Worm (Caenorhabditis elegans) whole organism, L4 larva: Measurements from ENCODE around the gene C04G6.11.

ENCODE experiments used
- D1046.2 ChIP-seq: fragments of 200-800 bp; sonication (Bioruptor generic); IDR thresholded peaks from 2 replicates; pipeline ENCODE4 v1.3.6; 2022; ENCODE audit warnings: missing genetic modification characterization, missing compliant biosample characterization
- F10B5.3 ChIP-seq: sonication (generic microtip); optimal IDR thresholded peaks from 2 replicates; lab custom pipeline; 2016; ENCODE audit warnings: mild to moderate bottlenecking, missing genetic modification characterization, missing compliant biosample characterization
- F37D6.2 ChIP-seq: sonication (generic microtip); optimal IDR thresholded peaks from 2 replicates; lab custom pipeline; 2016; ENCODE audit warnings: mild to moderate bottlenecking, missing genetic modification characterization, missing compliant biosample characterization
- F49E8.2 ChIP-seq: sonication (generic microtip); optimal IDR thresholded peaks from 2 replicates; lab custom pipeline; 2016; ENCODE audit warnings: missing compliant biosample characterization, mild to moderate bottlenecking, missing genetic modification characterization, borderline replicate concordance
- R02D3.7 ChIP-seq: fragments of 150-350 bp; sonication (generic microtip); optimal IDR thresholded peaks from 3 replicates; lab custom pipeline; 2014; ENCODE audit warnings: missing biosample characterization, missing genetic modification characterization
- Y48G9A.11 ChIP-seq: fragments of 200-800 bp; sonication (Bioruptor generic); IDR thresholded peaks from 2 replicates; pipeline ENCODE4 v1.3.6; 2022; ENCODE audit warnings: missing genetic modification reagents, missing genetic modification characterization, missing compliant biosample characterization
- Y5F2A.4 ChIP-seq: fragments of 200-800 bp; sonication (Bioruptor generic); optimal IDR thresholded peaks from 2 replicates; lab custom pipeline; 2018; ENCODE audit warnings: mild to moderate bottlenecking, missing genetic modification characterization, missing compliant biosample characterization
- ZK337.2 ChIP-seq: fragments of 200-800 bp; sonication (Bioruptor generic); IDR thresholded peaks from 2 replicates; pipeline ENCODE4 v1.3.6; 2022; ENCODE audit warnings: missing genetic modification reagents, missing genetic modification characterization, missing compliant biosample characterization
- ZK546.5 ChIP-seq, 2 experiments: sonication (generic microtip); optimal IDR thresholded peaks; 2 replicates each; lab custom pipeline; 2017; ENCODE audit warnings: missing biosample characterization in 2 of 2, missing genetic modification characterization in 2 of 2
- aha-1 ChIP-seq: fragments of 150-350 bp; peaks from one replicate; lab custom pipeline; 2014; ENCODE audit warnings: missing biosample characterization, missing genetic modification characterization
- ama-1 ChIP-seq: fragments of 150-350 bp; optimal IDR thresholded peaks from 2 replicates; lab custom pipeline; 2014; ENCODE audit warnings: inconsistent platforms, mixed read lengths
- arid-1 ChIP-seq: fragments of 200-800 bp; sonication (Bioruptor generic); conservative IDR thresholded peaks from 2 replicates; pipeline ENCODE4 v1.3.6; 2022; ENCODE audit warnings: missing genetic modification reagents, missing genetic modification characterization, missing compliant biosample characterization
- ceh-20 ChIP-seq: fragments of 200-800 bp; sonication (Bioruptor generic); IDR thresholded peaks from 2 replicates; pipeline ENCODE4 v1.3.6; 2022; ENCODE audit warnings: missing genetic modification reagents, missing genetic modification characterization, missing compliant biosample characterization
- ceh-44 ChIP-seq: fragments of 200-800 bp; sonication (Bioruptor generic); IDR thresholded peaks from 2 replicates; pipeline ENCODE4 v1.3.6; 2022; ENCODE audit warnings: missing genetic modification reagents, missing genetic modification characterization, missing compliant biosample characterization
- ceh-62 ChIP-seq: sonication (generic microtip); optimal IDR thresholded peaks from 2 replicates; lab custom pipeline; 2017; ENCODE audit warnings: missing biosample characterization, missing genetic modification characterization
- dmd-6 ChIP-seq: fragments of 200-800 bp; sonication (Bioruptor generic); IDR thresholded peaks from 2 replicates; pipeline ENCODE4 v1.3.6; 2022; ENCODE audit warnings: missing genetic modification reagents, missing genetic modification characterization, missing compliant biosample characterization
- dmd-8 ChIP-seq: fragments of 200-800 bp; sonication (Bioruptor generic); IDR thresholded peaks from 2 replicates; pipeline ENCODE4 v1.3.6; 2022; ENCODE audit warnings: missing genetic modification characterization, missing compliant biosample characterization
- dmd-9 ChIP-seq: fragments of 200-800 bp; sonication (Bioruptor generic); IDR thresholded peaks from 2 replicates; pipeline ENCODE4 v1.3.6; 2022; ENCODE audit warnings: missing genetic modification reagents, missing genetic modification characterization, missing compliant biosample characterization
- egl-43 ChIP-seq: fragments of 200-800 bp; sonication (Bioruptor generic); IDR thresholded peaks from 2 replicates; pipeline ENCODE4 v1.3.6; 2022; ENCODE audit warnings: missing genetic modification reagents, missing genetic modification characterization, missing compliant biosample characterization
- fos-1 ChIP-seq: fragments of 150-350 bp; optimal IDR thresholded peaks from 2 replicates; lab custom pipeline; 2014; ENCODE audit warnings: missing biosample characterization, missing genetic modification characterization
- lim-7 ChIP-seq: fragments of 200-800 bp; sonication (Bioruptor generic); IDR thresholded peaks from 2 replicates; pipeline ENCODE4 v1.3.6; 2022; ENCODE audit warnings: missing genetic modification characterization, missing compliant biosample characterization
- lin-13 ChIP-seq: fragments of 150-350 bp; optimal IDR thresholded peaks from 2 replicates; lab custom pipeline; 2014; ENCODE audit warnings: missing biosample characterization, missing genetic modification reagents, missing genetic modification characterization
- lin-15B ChIP-seq: fragments of 150-350 bp; sonication (generic microtip); optimal IDR thresholded peaks from 3 replicates; lab custom pipeline; 2014; ENCODE audit warnings: missing biosample characterization, missing genetic modification characterization
- lin-29 ChIP-seq: fragments of 200-800 bp; sonication (Bioruptor generic); IDR thresholded peaks from 2 replicates; pipeline ENCODE4 v1.3.6; 2022; ENCODE audit warnings: missing genetic modification reagents, missing genetic modification characterization, missing compliant biosample characterization
- lin-39 ChIP-seq: fragments of 150-350 bp; optimal IDR thresholded peaks from 2 replicates; lab custom pipeline; 2014; ENCODE audit warnings: missing biosample characterization, missing genetic modification reagents, missing genetic modification characterization
- lir-3 ChIP-seq: sonication (generic microtip); optimal IDR thresholded peaks from 2 replicates; lab custom pipeline; 2016; ENCODE audit warnings: mild to moderate bottlenecking, missing genetic modification characterization, missing compliant biosample characterization
- lsy-2 ChIP-seq, 2 experiments: fragments of 150-350 bp in 1 of 2; sonication (generic microtip) in 1 of 2; optimal IDR thresholded peaks; 2 replicates each; lab custom pipeline; 2014 to 2017; ENCODE audit warnings: missing biosample characterization in 2 of 2, missing genetic modification characterization in 2 of 2
- mep-1 ChIP-seq: fragments of 150-350 bp; sonication (generic microtip); optimal IDR thresholded peaks from 3 replicates; lab custom pipeline; 2014; ENCODE audit warnings: missing biosample characterization, missing genetic modification characterization
- mes-2 ChIP-seq: sonication (generic microtip); optimal IDR thresholded peaks from 2 replicates; lab custom pipeline; 2016; ENCODE audit warnings: missing genotype, mild to moderate bottlenecking, missing genetic modification characterization, missing compliant biosample characterization; ENCODE audit not compliant: poor library complexity, severe bottlenecking
- mxl-2 ChIP-seq: fragments of 200-800 bp; sonication (Bioruptor generic); conservative IDR thresholded peaks from 2 replicates; pipeline ENCODE4 v1.3.6; 2022; ENCODE audit warnings: missing genetic modification reagents, missing genetic modification characterization, missing compliant biosample characterization
- mxl-3 ChIP-seq: fragments of 200-800 bp; sonication (Bioruptor generic); optimal IDR thresholded peaks from 2 replicates; lab custom pipeline; 2018; ENCODE audit warnings: mild to moderate bottlenecking, missing genetic modification characterization, missing compliant biosample characterization
- php-3 ChIP-seq: fragments of 200-800 bp; sonication (Bioruptor generic); IDR thresholded peaks from 2 replicates; pipeline ENCODE4 v1.3.6; 2022; ENCODE audit warnings: missing genetic modification reagents, missing genetic modification characterization, missing compliant biosample characterization
- pqm-1 ChIP-seq: sonication (generic microtip); optimal IDR thresholded peaks from 2 replicates; lab custom pipeline; 2017; ENCODE audit warnings: missing biosample characterization, missing genetic modification characterization
- rbr-2 ChIP-seq: sonication (generic microtip); optimal IDR thresholded peaks from 2 replicates; lab custom pipeline; 2016; ENCODE audit warnings: missing genotype, missing genetic modification characterization, missing compliant biosample characterization
- sdz-12 ChIP-seq: fragments of 200-800 bp; sonication (Bioruptor generic); optimal IDR thresholded peaks from 2 replicates; lab custom pipeline; 2018; ENCODE audit warnings: mild to moderate bottlenecking, missing genetic modification characterization, missing compliant biosample characterization
- snpc-4 ChIP-seq: fragments of 150-350 bp; optimal IDR thresholded peaks from 2 replicates; lab custom pipeline; 2014; ENCODE audit warnings: missing biosample characterization, missing genetic modification characterization
- tag-97 ChIP-seq: fragments of 200-800 bp; sonication (Bioruptor generic); IDR thresholded peaks from 2 replicates; pipeline ENCODE4 v1.3.6; 2022; ENCODE audit warnings: missing genetic modification characterization, missing compliant biosample characterization
- unc-39 ChIP-seq: sonication (generic microtip); optimal IDR thresholded peaks from 2 replicates; lab custom pipeline; 2017; ENCODE audit warnings: missing biosample characterization, missing genetic modification characterization
- unc-62 ChIP-seq, 3 experiments: fragments of 150-350 bp in 1 of 3; sonication (generic microtip); optimal IDR thresholded peaks in 2 of 3; peaks in 1 of 3; 1 replicate in 1 of 3; 2 replicates in 2 of 3; lab custom pipeline; 2014 to 2017; ENCODE audit warnings: missing biosample characterization in 3 of 3, missing genetic modification characterization in 3 of 3, missing genetic modification reagents in 3 of 3, missing genotype in 1 of 3
- zag-1 ChIP-seq: fragments of 150-350 bp; optimal IDR thresholded peaks from 2 replicates; lab custom pipeline; 2014; ENCODE audit warnings: missing biosample characterization, missing genetic modification characterization
- zfp-2 ChIP-seq: sonication (generic microtip); optimal IDR thresholded peaks from 2 replicates; lab custom pipeline; 2016; ENCODE audit warnings: mild to moderate bottlenecking, missing genetic modification characterization, missing compliant biosample characterization
- zip-11 ChIP-seq: fragments of 200-800 bp; sonication (Bioruptor generic); IDR thresholded peaks from 2 replicates; pipeline ENCODE4 v1.3.6; 2022; ENCODE audit warnings: missing genetic modification characterization, missing compliant biosample characterization
- zip-2 ChIP-seq: fragments of 150-350 bp; optimal IDR thresholded peaks from 2 replicates; lab custom pipeline; 2014; ENCODE audit warnings: missing biosample characterization, missing genetic modification characterization
- ztf-7 ChIP-seq: fragments of 150-350 bp; optimal IDR thresholded peaks from 2 replicates; lab custom pipeline; 2014; ENCODE audit warnings: missing biosample characterization, missing genetic modification characterization

C04G6.11 gene

DNA sequence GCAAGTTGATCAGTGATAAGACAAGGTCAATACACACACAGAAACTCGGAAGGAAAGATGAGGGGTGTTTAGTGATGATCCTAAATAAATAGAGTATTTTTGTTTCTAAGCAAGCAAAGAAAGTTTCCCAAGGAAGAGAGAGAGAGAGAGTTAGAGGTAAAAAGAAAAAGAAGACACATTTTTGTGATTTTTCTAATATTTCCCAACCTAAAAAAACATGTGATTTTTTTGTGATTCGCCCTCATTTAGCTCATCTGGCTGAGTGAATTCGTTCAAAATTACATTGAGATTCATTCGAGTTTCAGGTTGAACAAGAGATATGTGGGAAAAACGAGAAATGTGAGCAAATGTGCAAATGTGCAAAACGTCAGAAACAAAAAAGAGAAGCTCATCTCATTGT, 47.2 kb upstream of the C04G6.11 start, which contains the start of gene srb-16:
srb-16 (minus strand) TSS at position 101 of the 400 bp plus-strand sequence.
- TF ChIP-seq arid-1 (GFP tag; lab: Robert Waterston, UW) (no peak), mes-2 (tag; lab: Kevin White, UChicago) (no peak), lin-15B (tag; lab: Kevin White, UChicago) (no peak), lim-7 (GFP tag; lab: Robert Waterston, UW) (no peak), php-3 (GFP tag; lab: Robert Waterston, UW) (no peak), snpc-4 (tag; lab: Kevin White, UChicago) (no peak), F10B5.3 (tag; lab: Kevin White, UChicago) (no peak), egl-43 (no peak), fos-1 (tag; lab: Kevin White, UChicago) (no peak), dmd-9 (GFP tag; lab: Robert Waterston, UW) (no peak), tag-97 (no peak), R02D3.7 (tag; lab: Kevin White, UChicago) (no peak), lir-3 (tag; lab: Kevin White, UChicago) (no peak), zip-2 (tag; lab: Kevin White, UChicago) (no peak)
- TF ChIP-seq, all 104 proteins: peak for 0

DNA sequence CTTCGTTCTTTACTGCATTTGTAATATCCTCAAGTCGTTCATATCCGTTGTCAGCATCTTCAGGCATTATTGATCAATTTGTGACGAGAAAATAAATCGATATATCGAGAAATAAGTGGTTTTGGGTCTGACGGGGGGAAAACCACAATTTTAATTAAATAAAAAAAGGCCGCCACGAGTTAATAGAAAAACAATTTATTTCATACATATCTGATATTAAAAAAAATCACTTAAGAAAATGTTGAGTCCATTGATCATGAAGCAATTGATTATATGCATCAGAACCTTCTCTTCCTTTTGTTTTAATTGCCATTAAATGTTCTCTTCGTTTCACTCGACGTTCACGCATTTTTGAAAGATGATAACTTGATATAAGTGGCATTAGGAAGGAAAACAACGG, 44.7 kb upstream of the C04G6.11 start, which contains the start of gene F58A6.5:
F58A6.5 (minus strand) TSS at position 101 of the 400 bp plus-strand sequence.
- TF ChIP-seq ama-1 (lab: Kevin White, UChicago), result no peak
- no peak for TF ChIP-seq unc-62 (GFP tag; optimal IDR thresholded peaks at IDR 0.05 in 1 of 2; lab: Kevin White, UChicago)
- TF ChIP-seq unc-62 (tag; optimal IDR thresholded peaks at IDR 0.05; lab: Kevin White, UChicago), result no peak
- TF ChIP-seq ceh-20 (GFP tag; lab: Robert Waterston, UW), result no peak
- no peak for TF ChIP-seq lin-29 (GFP tag; lab: Robert Waterston, UW)
- TF ChIP-seq zip-11, result no peak

DNA sequence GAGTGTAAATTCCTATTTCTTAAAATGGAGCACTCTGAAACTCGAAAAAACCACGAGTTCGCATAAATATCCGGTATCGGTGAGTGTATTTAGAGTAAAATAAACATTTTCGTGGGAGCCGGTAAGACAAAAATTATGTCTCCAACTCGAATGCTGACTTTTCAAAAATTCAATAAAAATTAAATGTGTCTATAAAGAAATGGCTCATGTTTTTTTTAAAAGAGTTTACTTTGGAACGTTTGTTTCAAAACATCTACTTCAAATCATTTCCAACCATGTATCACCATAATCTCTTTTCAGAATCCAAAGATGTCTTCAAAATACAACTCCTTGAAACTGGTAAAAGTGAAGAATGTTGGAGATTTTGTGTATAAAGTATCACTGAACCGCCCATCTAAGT, 39.0 kb upstream of the C04G6.11 start, which contains the start of gene F58A6.1:
F58A6.1 (plus strand) TSS at position 301 of the 400 bp plus-strand sequence.
- TF ChIP-seq lin-13 (GFP tag; lab: Kevin White, UChicago) (no peak), F37D6.2 (tag; lab: Kevin White, UChicago) (no peak), Y48G9A.11 (GFP tag; lab: Robert Waterston, UW) (no peak), mxl-2 (GFP tag; lab: Robert Waterston, UW) (no peak), lsy-2 (tag; optimal IDR thresholded peaks at IDR 0.05; lab: Kevin White, UChicago) (no peak), ZK337.2 (GFP tag; lab: Robert Waterston, UW) (no peak), F49E8.2 (tag; lab: Kevin White, UChicago) (no peak), ceh-62 (tag; lab: Kevin White, UChicago) (no peak), D1046.2 (GFP tag; lab: Robert Waterston, UW) (no peak), sdz-12 (GFP tag; lab: Kevin White, UChicago) (no peak), unc-62 (GFP tag; optimal IDR thresholded peaks at IDR 0.05 in 1 of 2; lab: Kevin White, UChicago) (no peak), unc-62 (tag; optimal IDR thresholded peaks at IDR 0.05; lab: Kevin White, UChicago) (no peak), ZK546.5 (tag; optimal IDR thresholded peaks at IDR 0.05; lab: Kevin White, UChicago) (no peak), zip-11 (no peak), dmd-6 (GFP tag; lab: Robert Waterston, UW) (no peak)
- TF ChIP-seq, all 104 proteins: peak for 0

DNA sequence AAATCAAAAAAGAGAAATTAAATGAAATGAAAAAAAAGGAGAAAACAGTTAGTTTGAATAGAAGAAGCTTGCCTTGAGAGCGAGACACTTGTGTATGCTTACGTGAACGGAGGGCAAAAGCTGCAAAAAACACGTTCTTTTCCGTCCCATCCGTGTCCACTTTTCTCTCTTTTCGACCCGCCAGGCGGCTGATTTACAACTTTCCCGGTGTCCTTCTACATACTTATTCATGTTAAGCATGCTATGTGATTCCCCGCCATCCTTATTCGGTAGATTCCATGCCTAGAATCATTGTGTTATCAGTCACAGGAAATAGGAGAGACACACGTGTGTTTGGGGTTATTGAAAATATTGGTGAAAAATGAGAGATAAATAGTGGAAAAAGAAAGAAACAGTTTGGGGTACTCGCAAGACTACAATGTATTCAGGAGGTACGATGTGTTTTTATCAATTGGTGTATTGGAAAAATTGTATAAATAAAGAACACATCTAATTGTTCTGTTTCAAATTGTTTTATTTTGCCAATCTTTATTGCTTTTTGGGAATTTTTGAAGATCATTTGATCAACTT, 38.4 kb upstream of the C04G6.11 start, which contains the start of gene nas-29:
nas-29 (minus strand) TSS at position 92 of the 570 bp plus-strand sequence.
- TF ChIP-seq rbr-2 (tag; lab: Kevin White, UChicago) (no peak), egl-43 (no peak), unc-39 (tag; lab: Kevin White, UChicago) (no peak), zag-1 (tag; lab: Kevin White, UChicago) (no peak), aha-1 (tag; lab: Kevin White, UChicago) (peak; percentile 95), pqm-1 (tag; lab: Kevin White, UChicago) (peak; percentile 81), lsy-2 (tag; optimal IDR thresholded peaks at IDR 0.05; lab: Kevin White, UChicago) (no peak), D1046.2 (GFP tag; lab: Robert Waterston, UW) (no peak), mep-1 (no peak), fos-1 (tag; lab: Kevin White, UChicago) (no peak), Y5F2A.4 (GFP tag; lab: Kevin White, UChicago) (no peak), snpc-4 (tag; lab: Kevin White, UChicago) (no peak), mxl-3 (GFP tag; lab: Kevin White, UChicago) (peak; percentile 93), zfp-2 (tag; lab: Kevin White, UChicago) (no peak), lin-13 (GFP tag; lab: Kevin White, UChicago) (no peak), ZK337.2 (GFP tag; lab: Robert Waterston, UW) (no peak), lin-15B (tag; lab: Kevin White, UChicago) (no peak), dmd-8 (GFP tag; lab: Robert Waterston, UW) (no peak), php-3 (GFP tag; lab: Robert Waterston, UW) (no peak), ceh-44 (GFP tag; lab: Robert Waterston, UW) (no peak), ztf-7 (tag; lab: Kevin White, UChicago) (no peak), lin-39 (tag; lab: Kevin White, UChicago) (no peak)
